Worm (Caenorhabditis elegans): Measurements from ENCODE around the gene ubc-7.

Gene ubc-7

DNA sequence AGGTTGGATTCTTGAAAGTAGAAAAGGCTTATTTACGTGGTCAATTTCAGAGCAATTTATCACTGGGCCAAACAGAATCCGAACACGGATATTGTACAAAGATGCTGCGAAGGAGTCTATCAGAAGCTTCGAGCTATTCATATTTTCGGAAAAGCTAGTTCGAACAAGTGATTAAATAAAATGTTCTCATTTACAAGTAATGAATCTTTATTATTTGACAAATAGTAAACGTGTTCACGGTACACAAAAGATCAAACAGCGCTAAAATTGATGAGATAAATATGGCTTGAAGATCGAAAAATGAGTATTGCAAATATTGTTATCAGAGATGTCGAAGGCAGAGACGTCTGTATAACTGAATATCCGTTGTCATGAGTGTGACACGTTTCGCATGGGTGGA lies 15.9 kb downstream of the ubc-7 start (continued):
- peak; percentile 63 for TF ChIP-seq lin-54 (GFP tag; optimal IDR thresholded peaks at IDR 0.05)
- TF ChIP-seq attf-5 (GFP tag; optimal IDR thresholded peaks at IDR 0.05), result peak; percentile 17
- TF ChIP-seq attf-3 (GFP tag; conservative IDR thresholded peaks at IDR 0.05), result no peak
- peak; percentile 26; the same call in 1 of the 2 replicates for TF ChIP-seq rcor-1 (GFP tag; IDR thresholded peaks at IDR 0.05)
- no peak for TF ChIP-seq ceh-27 (GFP tag; optimal IDR thresholded peaks at IDR 0.05)
- TF ChIP-seq ets-4 (GFP tag; optimal IDR thresholded peaks at IDR 0.05), result no peak
- no peak for TF ChIP-seq F55B11.4 (tag; optimal IDR thresholded peaks at IDR 0.05; ENCODE audit: borderline replicate concordance, insufficient read depth)
- TF ChIP-seq hmg-1.2 (GFP tag; IDR thresholded peaks at IDR 0.05), result peak; percentile 44
- no peak for TF ChIP-seq nhr-90 (tag; optimal IDR thresholded peaks at IDR 0.05)
- TF ChIP-seq B0035.1 (tag; optimal IDR thresholded peaks at IDR 0.05), result no peak
- no peak for TF ChIP-seq akir-1 (GFP tag; optimal IDR thresholded peaks at IDR 0.05)
- no peak for TF ChIP-seq nfyb-1 (GFP tag; IDR thresholded peaks at IDR 0.05)
- TF ChIP-seq nhr-120 (GFP tag; IDR thresholded peaks at IDR 0.05), result no peak
- peak; percentile 69; the same call in 1 of the 2 replicates for TF ChIP-seq Y56A3A.18 (GFP tag; IDR thresholded peaks at IDR 0.05)
- no peak for TF ChIP-seq aptf-2 (GFP tag; conservative IDR thresholded peaks at IDR 0.05)
- no peak for TF ChIP-seq hlh-26 (GFP tag; conservative IDR thresholded peaks at IDR 0.05)
- TF ChIP-seq D2030.7 (GFP tag; IDR thresholded peaks at IDR 0.05), result no peak; the same call in 1 of the 2 replicates
- TF ChIP-seq lsy-27 (tag; optimal IDR thresholded peaks at IDR 0.05; ENCODE audit: borderline replicate concordance, insufficient read depth), result no peak
- TF ChIP-seq cebp-1 (GFP tag; IDR thresholded peaks at IDR 0.05), result no peak
- TF ChIP-seq cebp-1 (tag; optimal IDR thresholded peaks at IDR 0.05), result no peak
- no peak for TF ChIP-seq let-526 (GFP tag; IDR thresholded peaks at IDR 0.05)
- peak; percentile 69; the same call in 1 of the 2 replicates for TF ChIP-seq B0336.3 (GFP tag; IDR thresholded peaks at IDR 0.05)
- no peak for TF ChIP-seq chd-7 (tag; optimal IDR thresholded peaks at IDR 0.05)
- TF ChIP-seq rec-8 (tag; optimal IDR thresholded peaks at IDR 0.05), result no peak
- no peak for TF ChIP-seq ceh-58 (GFP tag; IDR thresholded peaks at IDR 0.05)
- peak; percentile 64 for TF ChIP-seq pbrm-1 (GFP tag; IDR thresholded peaks at IDR 0.05)
- peak; percentile 58 for TF ChIP-seq Y95B8A.8 (GFP tag; IDR thresholded peaks at IDR 0.05)
- no peak for TF ChIP-seq F57A8.1 (GFP tag; optimal IDR thresholded peaks at IDR 0.05)
- no peak for TF ChIP-seq somi-1 (GFP tag; optimal IDR thresholded peaks at IDR 0.05)
- TF ChIP-seq Y53F4B.3 (GFP tag; IDR thresholded peaks at IDR 0.05), result no peak
- TF ChIP-seq snpc-1.3 (tag; optimal IDR thresholded peaks at IDR 0.05; ENCODE audit: insufficient read depth), result peak; percentile 58
- no peak for TF ChIP-seq nhr-27 (tag; optimal IDR thresholded peaks at IDR 0.05)
- peak; percentile 84 for TF ChIP-seq hsf-1 (GFP tag; IDR thresholded peaks at IDR 0.05)
- TF ChIP-seq F57C9.4 (tag; optimal IDR thresholded peaks at IDR 0.05), result no peak
- no peak for TF ChIP-seq nhr-179 (tag; optimal IDR thresholded peaks at IDR 0.05)
- TF ChIP-seq K11D2.4 (GFP tag; IDR thresholded peaks at IDR 0.05), result no peak
- no peak for TF ChIP-seq pha-4 (tag; optimal IDR thresholded peaks at IDR 0.05)
- no peak for TF ChIP-seq zfh-2 (GFP tag; conservative IDR thresholded peaks at IDR 0.05)
- no peak for TF ChIP-seq ztf-22 (GFP tag; optimal IDR thresholded peaks at IDR 0.05)
- TF ChIP-seq ceh-40 (GFP tag; IDR thresholded peaks at IDR 0.05), result 0 out of 2 replicates have a peak, but pooled peaks have one; percentile 18
- TF ChIP-seq Y53G8AR.9 (GFP tag; conservative IDR thresholded peaks at IDR 0.05), result peak; percentile 90
- no peak for TF ChIP-seq sdz-38 (tag; optimal IDR thresholded peaks at IDR 0.05)
- TF ChIP-seq athp-1 (tag; optimal IDR thresholded peaks at IDR 0.05), result peak; percentile 80
